Fruit fly (Drosophila melanogaster) whole organism, embryonic: ENCODE data around the gene slow.

Experiments used
- Awh ChIP-seq: fragments of 200-800 bp; sonication (Bioruptor generic); IDR thresholded peaks from 2 replicates; pipeline ENCODE4, ENCODE4 v1.3.6; 2022; ENCODE audit warnings: missing biosample characterization, missing genetic modification characterization
- BEAF-32 ChIP-seq: fragments of 200-800 bp; sonication (Bioruptor generic); optimal IDR thresholded peaks from 3 replicates; lab custom pipeline; 2017; ENCODE audit warnings: missing biosample characterization, missing genetic modification characterization, mild to moderate bottlenecking, moderate library complexity, missing genetic modification reagents
- C15 ChIP-seq: fragments of 200-800 bp; sonication (Bioruptor generic); IDR thresholded peaks from 3 replicates; pipeline ENCODE4 v1.3.6; 2022; ENCODE audit warnings: missing biosample characterization, missing genetic modification characterization
- CG10462 ChIP-seq: fragments of 200-800 bp; sonication (Bioruptor generic); optimal IDR thresholded peaks from 2 replicates; lab custom pipeline; 2016; ENCODE audit warnings: missing biosample characterization, missing genetic modification characterization
- CG10543 ChIP-seq: fragments of 200-800 bp; sonication (Bioruptor generic); optimal IDR thresholded peaks from 3 replicates; lab custom pipeline; 2017; ENCODE audit warnings: missing biosample characterization, mild to moderate bottlenecking, missing genetic modification characterization, moderate library complexity
- CG11456 ChIP-seq: fragments of 200-800 bp; sonication (Bioruptor generic); IDR thresholded peaks from 3 replicates; pipeline ENCODE4 v1.3.6; 2022; ENCODE audit warnings: missing biosample characterization, missing genetic modification characterization
- CG12236 ChIP-seq: fragments of 200-800 bp; sonication (Bioruptor generic); optimal IDR thresholded peaks from 2 replicates; lab custom pipeline; 2016; ENCODE audit warnings: missing biosample characterization, missing genetic modification characterization
- CG12299 ChIP-seq: fragments of 200-800 bp; sonication (Bioruptor generic); optimal IDR thresholded peaks from 2 replicates; lab custom pipeline; 2018; ENCODE audit warnings: missing biosample characterization, mild to moderate bottlenecking, missing genetic modification characterization
- CG15601 ChIP-seq: fragments of 200-800 bp; sonication (Bioruptor generic); optimal IDR thresholded peaks from 3 replicates; lab custom pipeline; 2019; ENCODE audit warnings: missing biosample characterization, mild to moderate bottlenecking, missing genetic modification characterization, moderate library complexity
- CG1603 ChIP-seq: fragments of 200-800 bp; sonication (Bioruptor generic); optimal IDR thresholded peaks from 2 replicates; lab custom pipeline; 2019; ENCODE audit warnings: missing biosample characterization, mild to moderate bottlenecking, missing genetic modification characterization, moderate library complexity
- CG1647 ChIP-seq: fragments of 200-800 bp; sonication (Bioruptor generic); optimal IDR thresholded peaks from 3 replicates; lab custom pipeline; 2016; ENCODE audit warnings: missing biosample characterization, missing genetic modification characterization
- CG17385 ChIP-seq: fragments of 200-800 bp; sonication (Bioruptor generic); optimal IDR thresholded peaks from 3 replicates; lab custom pipeline; 2018; ENCODE audit warnings: missing biosample characterization, mild to moderate bottlenecking, missing genetic modification characterization
- CG17612 ChIP-seq: fragments of 200-800 bp; sonication (Bioruptor generic); IDR thresholded peaks from 2 replicates; pipeline ENCODE4 v1.3.6; 2022; ENCODE audit warnings: missing biosample characterization, missing genetic modification characterization
- CG18619 ChIP-seq: fragments of 200-800 bp; sonication (Bioruptor generic); optimal IDR thresholded peaks from 3 replicates; lab custom pipeline; 2017; ENCODE audit warnings: missing biosample characterization, mild to moderate bottlenecking, missing genetic modification characterization
- CG30020 ChIP-seq: fragments of 200-800 bp; optimal IDR thresholded peaks from 2 replicates; lab custom pipeline; 2019; ENCODE audit warnings: missing biosample characterization, mild to moderate bottlenecking, missing genetic modification characterization, moderate library complexity
- CG3163 ChIP-seq: fragments of 200-800 bp; sonication (Bioruptor generic); optimal IDR thresholded peaks from 3 replicates; lab custom pipeline; 2016; ENCODE audit warnings: missing biosample characterization, missing genetic modification characterization
- CG32767 ChIP-seq: fragments of 200-800 bp; sonication (Bioruptor generic); IDR thresholded peaks from 2 replicates; pipeline ENCODE4 v1.3.6; 2022; ENCODE audit warnings: missing biosample characterization, missing genetic modification characterization
- CG7372 ChIP-seq: fragments of 200-800 bp; sonication (Bioruptor generic); IDR thresholded peaks from 2 replicates; pipeline ENCODE4 v1.3.6; 2022; ENCODE audit warnings: missing biosample characterization, missing genetic modification characterization
- CG7987 ChIP-seq: fragments of 200-800 bp; sonication (Bioruptor generic); optimal IDR thresholded peaks from 2 replicates; lab custom pipeline; 2018; ENCODE audit warnings: missing biosample characterization, mild to moderate bottlenecking, missing genetic modification characterization, moderate library complexity
- CG8281 ChIP-seq: fragments of 200-800 bp; sonication (Bioruptor generic); optimal IDR thresholded peaks from 2 replicates; lab custom pipeline; 2018; ENCODE audit warnings: missing biosample characterization, mild to moderate bottlenecking, missing genetic modification characterization, moderate library complexity
- CG9437 ChIP-seq: fragments of 200-800 bp; sonication (Bioruptor generic); optimal IDR thresholded peaks from 2 replicates; lab custom pipeline; 2018; ENCODE audit warnings: missing biosample characterization, mild to moderate bottlenecking, missing genetic modification characterization
- Dfd ChIP-seq, 2 experiments: fragments of >200 bp; optimal IDR thresholded peaks; 2 replicates each; lab custom pipeline; 2017; ENCODE audit warnings: missing biosample characterization in 2 of 2, missing genetic modification characterization in 2 of 2
- Dref ChIP-seq: fragments of 200-800 bp; sonication (Bioruptor generic); IDR thresholded peaks from 2 replicates; pipeline ENCODE4 v1.3.6; 2022; ENCODE audit warnings: missing biosample characterization, missing genetic modification characterization
- Drgx ChIP-seq: fragments of 200-800 bp; sonication (Bioruptor generic); IDR thresholded peaks from 2 replicates; pipeline ENCODE4 v1.3.6; 2022; ENCODE audit warnings: missing biosample characterization, missing genetic modification characterization
- Ets97D ChIP-seq: fragments of 200-800 bp; sonication (Bioruptor generic); optimal IDR thresholded peaks from 3 replicates; lab custom pipeline; 2016; ENCODE audit warnings: missing biosample characterization, missing genetic modification characterization
- Fer1 ChIP-seq: fragments of 200-800 bp; sonication (Bioruptor generic); optimal IDR thresholded peaks from 2 replicates; lab custom pipeline; 2017; ENCODE audit warnings: missing biosample characterization, mild to moderate bottlenecking, missing genetic modification characterization
- HmgZ ChIP-seq: fragments of 200-800 bp; sonication (Bioruptor generic); optimal IDR thresholded peaks from 2 replicates; lab custom pipeline; 2018; ENCODE audit warnings: missing biosample characterization, mild to moderate bottlenecking, missing genetic modification characterization
- Hr51 ChIP-seq, 2 experiments: fragments of 200-800 bp; sonication (Bioruptor generic); optimal IDR thresholded peaks; 2 replicates in 1 of 2; 3 replicates in 1 of 2; lab custom pipeline; 2016 to 2018; ENCODE audit warnings: missing biosample characterization in 2 of 2, missing genetic modification characterization in 2 of 2, mild to moderate bottlenecking in 1 of 2, moderate library complexity in 1 of 2
- Meics ChIP-seq: fragments of 200-800 bp; sonication (Bioruptor generic); optimal IDR thresholded peaks from 2 replicates; lab custom pipeline; 2017; ENCODE audit warnings: missing biosample characterization, mild to moderate bottlenecking, missing genetic modification characterization
- Nf-YB ChIP-seq: fragments of 200-800 bp; sonication (Bioruptor generic); optimal IDR thresholded peaks from 3 replicates; lab custom pipeline; 2019; ENCODE audit warnings: missing biosample characterization, mild to moderate bottlenecking, missing genetic modification characterization, moderate library complexity
- NfI ChIP-seq: fragments of 200-800 bp; sonication (Bioruptor generic); optimal IDR thresholded peaks from 3 replicates; lab custom pipeline; 2018; ENCODE audit warnings: missing biosample characterization, mild to moderate bottlenecking, missing genetic modification characterization, moderate library complexity
- Optix ChIP-seq: fragments of 200-800 bp; sonication (Bioruptor generic); IDR thresholded peaks from 3 replicates; pipeline ENCODE4 v1.3.6; 2022; ENCODE audit warnings: missing biosample characterization, missing genetic modification characterization
- Tbp ChIP-seq: fragments of >200 bp; optimal IDR thresholded peaks from 2 replicates; lab custom pipeline; 2018; ENCODE audit warnings: missing biosample characterization, missing genetic modification characterization
- ara ChIP-seq: fragments of 200-800 bp; sonication (Bioruptor generic); IDR thresholded peaks from 2 replicates; pipeline ENCODE4 v1.3.6; 2022; ENCODE audit warnings: missing biosample characterization, missing genetic modification characterization
- ase ChIP-seq: fragments of 200-800 bp; sonication (Bioruptor generic); IDR thresholded peaks from 3 replicates; pipeline ENCODE4 v1.3.6; 2022; ENCODE audit warnings: missing biosample characterization, missing genetic modification characterization
- cg ChIP-seq: fragments of 200-800 bp; sonication (Bioruptor generic); optimal IDR thresholded peaks from 3 replicates; lab custom pipeline; 2019; ENCODE audit warnings: missing biosample characterization, mild to moderate bottlenecking, missing genetic modification characterization, moderate library complexity
- crc ChIP-seq: fragments of 200-800 bp; sonication (Bioruptor generic); optimal IDR thresholded peaks from 2 replicates; lab custom pipeline; 2016; ENCODE audit warnings: missing biosample characterization, missing genetic modification characterization
- dysf ChIP-seq: fragments of 200-800 bp; sonication (Bioruptor generic); IDR thresholded peaks from 3 replicates; pipeline ENCODE4 v1.3.6; 2022; ENCODE audit warnings: missing biosample characterization, missing genetic modification characterization
- fd96Cb ChIP-seq: fragments of 200-800 bp; sonication (Bioruptor generic); optimal IDR thresholded peaks from 2 replicates; lab custom pipeline; 2018; ENCODE audit warnings: missing biosample characterization, mild to moderate bottlenecking, missing genetic modification characterization, moderate library complexity
- ham ChIP-seq: fragments of 200-800 bp; sonication (Bioruptor generic); IDR thresholded peaks from 2 replicates; pipeline ENCODE4 v1.3.6; 2022; ENCODE audit warnings: missing biosample characterization, missing genetic modification characterization
- maf-S ChIP-seq: fragments of 200-800 bp; sonication (Bioruptor generic); optimal IDR thresholded peaks from 2 replicates; lab custom pipeline; 2016; ENCODE audit warnings: missing biosample characterization, missing genetic modification characterization
- odd ChIP-seq: fragments of 200-800 bp; sonication (Bioruptor generic); optimal IDR thresholded peaks from 2 replicates; lab custom pipeline; 2017; ENCODE audit warnings: missing biosample characterization, mild to moderate bottlenecking, missing genetic modification characterization
- pb ChIP-seq: fragments of 200-800 bp; sonication (Bioruptor generic); optimal IDR thresholded peaks from 3 replicates; lab custom pipeline; 2016; ENCODE audit warnings: missing biosample characterization, missing genetic modification characterization
- pzg ChIP-seq: fragments of 200-800 bp; sonication (Bioruptor generic); optimal IDR thresholded peaks from 3 replicates; lab custom pipeline; 2018; ENCODE audit warnings: missing biosample characterization, mild to moderate bottlenecking, missing genetic modification characterization, moderate library complexity
- sens-2 ChIP-seq: fragments of 200-800 bp; sonication (Bioruptor generic); IDR thresholded peaks from 2 replicates; pipeline ENCODE4 v1.3.6; 2022; ENCODE audit warnings: missing biosample characterization, missing genetic modification characterization
- so ChIP-seq: fragments of 200-800 bp; sonication (Bioruptor generic); IDR thresholded peaks from 3 replicates; pipeline ENCODE4 v1.3.6; 2022; ENCODE audit warnings: missing biosample characterization, missing genetic modification characterization
- sqz ChIP-seq: fragments of 200-800 bp; sonication (Bioruptor generic); optimal IDR thresholded peaks from 3 replicates; lab custom pipeline; 2018; ENCODE audit warnings: missing biosample characterization, mild to moderate bottlenecking, missing genetic modification characterization
- unc-4 ChIP-seq: fragments of 200-800 bp; sonication (Bioruptor generic); IDR thresholded peaks from 2 replicates; pipeline ENCODE4 v1.3.6; 2022; ENCODE audit warnings: missing biosample characterization, missing genetic modification characterization; ENCODE audit not compliant: partially characterized antibody
- unpg ChIP-seq: fragments of 200-800 bp; sonication (Bioruptor generic); optimal IDR thresholded peaks from 3 replicates; lab custom pipeline; 2018; ENCODE audit warnings: missing biosample characterization, mild to moderate bottlenecking, missing genetic modification characterization, moderate library complexity
- zfh1 ChIP-seq: fragments of 200-800 bp; sonication (Bioruptor generic); IDR thresholded peaks from 3 replicates; pipeline ENCODE4 v1.3.6; 2022; ENCODE audit warnings: missing biosample characterization, missing genetic modification characterization

Gene slow

dm6 chr3L:4406653-4407257 is 22.5 kb downstream of the slow start, which contains the start of gene TP53INP (continued):
- TF ChIP-seq Tbp (GFP tag; lab: Kevin White, UChicago) = no peak
- peak; percentile 90 for TF ChIP-seq CG9437
- TF ChIP-seq BEAF-32 (GFP tag; lab: Kevin White, UChicago) = no peak
- TF ChIP-seq pzg = no peak
- peak; percentile 64 for TF ChIP-seq CG30020 (tag; lab: Kevin White, UChicago)
- TF ChIP-seq odd (GFP tag; lab: Kevin White, UChicago) = peak; percentile 93
- TF ChIP-seq ase (GFP tag; lab: Robert Waterston, UW) = peak; percentile 48; the same call in 2 of the 3 replicates
- peak; percentile 88 for TF ChIP-seq CG18619 (GFP tag; lab: Kevin White, UChicago)
- peak; percentile 47 for TF ChIP-seq CG7987 (GFP tag; lab: Kevin White, UChicago)
- TF ChIP-seq CG7372 = peak; percentile 45; the same call in 1 of the 2 replicates
- peak; percentile 79 for TF ChIP-seq CG32767 (GFP tag; lab: Robert Waterston, UW)
- TF ChIP-seq CG17385 (GFP tag; lab: Kevin White, UChicago) = peak; percentile 87
- TF ChIP-seq unc-4 (GFP tag; lab: Robert Waterston, UW) = peak; percentile 39; the same call in 1 of the 2 replicates
- peak; percentile 85 for TF ChIP-seq unpg (GFP tag; lab: Kevin White, UChicago)
- peak; percentile 69 for TF ChIP-seq Drgx (GFP tag; lab: Robert Waterston, UW)
- peak; percentile 62 to 94 for TF ChIP-seq Hr51 (GFP tag; optimal IDR thresholded peaks at IDR 0.05; lab: Kevin White, UChicago)
- peak; percentile 84 for TF ChIP-seq CG10462 (GFP tag; lab: Kevin White, UChicago)
- no peak for TF ChIP-seq Dfd (GFP tag; optimal IDR thresholded peaks at IDR 0.05; lab: Kevin White, UChicago)
- TF ChIP-seq maf-S (GFP tag; lab: Kevin White, UChicago) = peak; percentile 79
- TF ChIP-seq CG11456 = no peak
- TF ChIP-seq Nf-YB (GFP tag; lab: Kevin White, UChicago) = peak; percentile 79
- TF ChIP-seq ara = no peak
- TF ChIP-seq CG12236 (GFP tag; lab: Kevin White, UChicago) = peak; percentile 52
- peak; percentile 83 for TF ChIP-seq CG12299 (tag; lab: Kevin White, UChicago)
- TF ChIP-seq NfI = peak; percentile 88
- peak; percentile 41 for TF ChIP-seq CG1647
- TF ChIP-seq crc = peak; percentile 50
- TF ChIP-seq Ets97D (GFP tag; lab: Kevin White, UChicago) = peak; percentile 3
- TF ChIP-seq pb (GFP tag; lab: Kevin White, UChicago) = peak; percentile 55
- peak; percentile 86 for TF ChIP-seq dysf (GFP tag; lab: Robert Waterston, UW)
- peak; percentile 88 for TF ChIP-seq Meics
- peak; percentile 64 for TF ChIP-seq HmgZ (tag; lab: Kevin White, UChicago)
- peak; percentile 93 for TF ChIP-seq Fer1 (GFP tag; lab: Kevin White, UChicago)
- TF ChIP-seq ham (GFP tag; lab: Robert Waterston, UW) = no peak
- TF ChIP-seq Optix (GFP tag; lab: Robert Waterston, UW) = no peak
- peak; percentile 89 for TF ChIP-seq fd96Cb (tag; lab: Kevin White, UChicago)
- TF ChIP-seq CG10543 (GFP tag; lab: Kevin White, UChicago) = peak; percentile 89
- TF ChIP-seq so (GFP tag; lab: Robert Waterston, UW) = peak; percentile 72; the same call in 1 of the 3 replicates
- TF ChIP-seq Awh (GFP tag; lab: Robert Waterston, UW) = no peak
- TF ChIP-seq sqz (GFP tag; lab: Kevin White, UChicago) = peak; percentile 76
- peak; percentile 89 for TF ChIP-seq cg (GFP tag; lab: Kevin White, UChicago)
- no peak for TF ChIP-seq Dref (GFP tag; lab: Robert Waterston, UW)
- TF ChIP-seq CG15601 (tag; lab: Kevin White, UChicago) = peak; percentile 84
- no peak for TF ChIP-seq CG17612 (GFP tag; lab: Robert Waterston, UW)
- peak; percentile 58 for TF ChIP-seq CG8281 (tag; lab: Kevin White, UChicago)
- peak; percentile 71 for TF ChIP-seq CG1603 (tag; lab: Kevin White, UChicago)
- no peak for TF ChIP-seq C15 (GFP tag; lab: Robert Waterston, UW)
- peak; percentile 66 for TF ChIP-seq CG3163 (GFP tag; lab: Kevin White, UChicago)
- no peak for TF ChIP-seq sens-2 (GFP tag; lab: Robert Waterston, UW)
- TF ChIP-seq zfh1 (GFP tag; lab: Robert Waterston, UW) = peak; percentile 60; the same call in 2 of the 3 replicates
